Worm (Caenorhabditis elegans): ENCODE results near the gene Y113G7A.14.
"Not testable (repeated sequence)": the region's sequence is repeated elsewhere in the genome, so short reads cannot be mapped to it uniquely, and the experiment has no call there.

DNA sequence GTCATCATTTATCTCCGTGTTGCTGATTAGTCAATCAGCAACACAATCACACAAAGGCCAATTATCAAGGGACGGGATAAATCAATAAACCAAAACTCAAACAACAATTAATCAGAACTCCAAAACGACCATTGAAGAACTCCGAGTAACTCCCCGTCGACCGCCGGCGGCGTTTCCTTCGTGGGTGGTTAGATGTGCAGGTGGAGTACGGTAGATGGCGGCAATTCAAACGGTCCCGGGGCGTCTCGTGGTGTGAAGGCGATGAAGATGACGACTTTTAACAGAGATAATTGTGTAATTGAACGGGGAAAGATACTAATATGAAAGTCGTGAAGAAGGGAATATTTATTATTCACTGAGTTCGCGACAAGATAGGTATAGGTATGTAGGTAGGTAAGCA, 43.3 kb upstream of the Y113G7A.14 start:
- not testable (repeated sequence) for TF ChIP-seq ceh-82 (tag; optimal IDR thresholded peaks at IDR 0.05); lin-29 (GFP tag; IDR thresholded peaks at IDR 0.05); php-3 (GFP tag; IDR thresholded peaks at IDR 0.05); mep-1 (tag; optimal IDR thresholded peaks at IDR 0.05)

Measured in whole organism, L4 larva.